Worm (Caenorhabditis elegans) whole organism, L3 larva: ENCODE measurements around the gene flp-11.

Source experiments
- ZK546.5 ChIP-seq: sonication (generic microtip); optimal IDR thresholded peaks from 2 replicates; lab custom pipeline; 2017; ENCODE audit warnings: missing biosample characterization, missing genetic modification characterization
- ceh-82 ChIP-seq: fragments of 150-350 bp; optimal IDR thresholded peaks from 2 replicates; lab custom pipeline; 2014; ENCODE audit warnings: missing biosample characterization, missing genetic modification characterization
- egl-27 ChIP-seq: sonication (generic microtip); optimal IDR thresholded peaks from 4 replicates; lab custom pipeline; 2017; ENCODE audit warnings: missing biosample characterization, missing genetic modification reagents, missing genetic modification characterization
- lin-15B ChIP-seq: fragments of 150-350 bp; optimal IDR thresholded peaks from 2 replicates; lab custom pipeline; 2014; ENCODE audit warnings: missing biosample characterization, missing genetic modification characterization
- nhr-12 ChIP-seq: fragments of 150-350 bp; optimal IDR thresholded peaks from 2 replicates; lab custom pipeline; 2014; ENCODE audit warnings: missing biosample characterization, missing genetic modification characterization

DNA sequence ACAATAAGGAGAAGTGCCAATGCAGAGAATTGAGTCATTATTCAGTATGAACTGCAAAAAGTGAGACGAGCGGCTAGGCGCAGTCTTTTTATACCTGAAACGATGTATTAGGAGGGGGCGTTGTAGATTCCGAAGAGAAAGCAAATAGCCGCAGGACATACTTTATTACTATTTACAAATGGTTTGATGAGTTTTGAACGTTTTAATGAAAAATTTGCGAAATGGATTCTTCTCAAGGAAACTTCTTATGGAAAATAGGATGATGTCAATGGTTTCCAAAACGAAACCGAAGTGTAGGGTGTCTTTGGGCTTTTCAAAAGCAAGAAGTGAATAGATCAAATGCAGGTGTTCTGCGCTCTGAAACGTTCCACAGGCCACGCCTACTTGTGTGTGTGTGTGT is at the start of gene flp-11:
- no peak for TF ChIP-seq lin-15B
- TF ChIP-seq ceh-82 (tag; lab: Kevin White, UChicago): no peak
- no peak for TF ChIP-seq nhr-12 (tag; lab: Kevin White, UChicago)
- no peak for TF ChIP-seq egl-27
- no peak for TF ChIP-seq ZK546.5 (tag; lab: Kevin White, UChicago)
